Worm (Caenorhabditis elegans) whole organism, young adult: Measurements from ENCODE around the gene C55A1.1.

ENCODE experiments used
- F10E7.11 ChIP-seq: sonication (generic microtip); optimal IDR thresholded peaks from 2 replicates; lab custom pipeline; 2017; ENCODE audit warnings: mild to moderate bottlenecking, missing genetic modification characterization, moderate library complexity, missing compliant biosample characterization
- ama-1 ChIP-seq, 3 experiments: fragments of 150-350 bp in 1 of 3; sonication (generic microtip) in 2 of 3; optimal IDR thresholded peaks; 2 replicates each; lab custom pipeline; 2014 to 2018; ENCODE audit warnings: missing biosample characterization in 2 of 3, missing genetic modification characterization in 2 of 3, missing genetic modification reagents in 2 of 3
- ceh-40 ChIP-seq: fragments of 200-800 bp; sonication (Bioruptor generic); IDR thresholded peaks from 2 replicates; pipeline ENCODE4 v1.3.6; 2022; ENCODE audit warnings: missing genetic modification characterization, missing compliant biosample characterization
- ets-4 ChIP-seq: fragments of 200-800 bp; sonication (Bioruptor generic); optimal IDR thresholded peaks from 2 replicates; lab custom pipeline; 2018; ENCODE audit warnings: mild to moderate bottlenecking, missing genetic modification characterization, missing compliant biosample characterization
- snpc-1.1 ChIP-seq: sonication (generic microtip); optimal IDR thresholded peaks from 2 replicates; lab custom pipeline; 2017; ENCODE audit warnings: missing genetic modification characterization, mild to moderate bottlenecking, missing compliant biosample characterization, antibody characterized with exemption, moderate library complexity, missing genotype, missing genetic modification reagents; ENCODE audit not compliant: insufficient read depth

DNA sequence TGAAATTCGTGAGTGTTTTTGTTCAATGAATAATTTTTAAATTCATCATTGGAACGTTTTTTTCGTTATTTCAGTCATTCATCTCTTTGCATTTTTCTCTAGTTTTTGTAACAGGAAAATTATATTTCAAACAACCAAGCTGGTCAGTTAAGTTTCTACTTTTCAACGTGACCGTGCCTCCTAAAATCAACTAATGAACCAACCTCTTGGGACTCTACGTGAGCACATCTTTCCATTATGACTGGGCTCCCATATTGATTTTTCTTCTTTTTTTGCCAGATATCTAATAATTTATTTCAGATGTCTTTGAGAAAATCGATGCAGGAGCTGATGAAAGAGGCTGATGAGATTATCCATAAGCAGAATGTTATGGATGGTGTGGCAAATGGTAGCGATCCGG is 3.9 kb downstream of the C55A1.1 start, which contains the start of gene C55A1.11:
- TF ChIP-seq snpc-1.1 (no peak), F10E7.11 (tag; lab: Kevin White, UChicago) (no peak), ama-1 (optimal IDR thresholded peaks at IDR 0.05; lab: Kevin White, UChicago) (no peak), ama-1 (GFP tag; optimal IDR thresholded peaks at IDR 0.05; lab: Kevin White, UChicago) (no peak), ceh-40 (GFP tag; lab: Robert Waterston, UW) (no peak), ets-4 (GFP tag; lab: Kevin White, UChicago) (no peak)
